Fruit fly (Drosophila melanogaster) ovary, adult (tissue): ENCODE measurements around the gene CG12477.

Experiments
- CG17801 ChIP-seq: fragments of 200-800 bp; optimal IDR thresholded peaks from 2 replicates; lab custom pipeline; 2019; ENCODE audit warnings: missing biosample characterization, mild to moderate bottlenecking, missing genetic modification characterization, moderate library complexity; ENCODE audit not compliant: partially characterized antibody

CG12477 gene

DNA sequence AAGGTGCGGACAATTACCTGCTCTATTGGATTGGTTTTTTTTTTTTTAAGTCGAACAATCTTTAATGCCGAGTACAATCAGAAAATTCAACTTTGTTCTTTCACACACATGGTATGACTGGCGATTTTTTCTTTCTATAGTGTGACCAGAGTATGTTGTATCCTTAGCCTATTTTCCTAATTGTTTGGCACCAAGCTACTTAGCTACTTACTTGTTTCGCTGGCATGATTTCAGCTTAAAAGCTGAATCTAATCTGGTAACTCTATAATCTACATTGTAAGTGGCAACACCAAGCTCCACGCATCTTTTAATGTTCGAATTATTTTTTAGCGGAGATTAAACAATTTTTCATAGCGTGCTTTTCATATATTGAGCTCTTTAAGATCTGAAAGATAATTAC, at the start of gene CG12477:
Gene CG12477 (minus strand): TSS at position 101 of the 400 bp plus-strand sequence.
- no peak for TF ChIP-seq CG17801 (GFP tag; lab: Kevin White, UChicago)

DNA sequence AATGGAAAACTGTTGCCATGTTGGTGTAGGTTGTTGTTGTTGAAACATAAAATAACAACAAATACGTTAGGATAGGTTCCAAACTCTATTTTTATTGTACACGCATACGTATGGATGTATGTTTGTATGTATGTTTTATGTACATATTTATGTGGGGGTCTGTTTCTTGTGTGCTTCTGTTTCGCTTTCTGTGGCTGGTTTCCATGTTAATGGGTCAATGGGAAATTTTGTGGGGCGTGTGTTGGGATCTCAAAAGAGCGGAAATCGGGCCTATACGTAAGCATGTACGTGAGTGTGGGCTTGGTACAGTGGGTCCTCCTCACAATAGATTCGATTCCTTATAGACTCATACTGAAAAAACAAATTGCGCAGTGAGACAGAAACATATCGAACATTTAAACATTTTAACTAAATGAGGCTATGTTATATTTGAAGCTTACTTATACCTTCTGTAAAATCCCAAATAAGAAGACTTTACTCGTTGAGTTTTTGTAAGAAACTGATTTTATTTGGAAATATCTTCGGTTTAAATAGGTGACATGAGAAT, 49.0 kb upstream of the CG12477 start:
- no peak for TF ChIP-seq CG17801 (GFP tag; lab: Kevin White, UChicago)

dm6 chr3L:18771095-18772013, 48.3 kb upstream of the CG12477 start:
- TF ChIP-seq CG17801 (GFP tag; lab: Kevin White, UChicago) = peak; percentile 31

dm6 chr3L:18769782-18770181, 46.7 kb upstream of the CG12477 start:
- no peak for TF ChIP-seq CG17801 (GFP tag; lab: Kevin White, UChicago)

DNA sequence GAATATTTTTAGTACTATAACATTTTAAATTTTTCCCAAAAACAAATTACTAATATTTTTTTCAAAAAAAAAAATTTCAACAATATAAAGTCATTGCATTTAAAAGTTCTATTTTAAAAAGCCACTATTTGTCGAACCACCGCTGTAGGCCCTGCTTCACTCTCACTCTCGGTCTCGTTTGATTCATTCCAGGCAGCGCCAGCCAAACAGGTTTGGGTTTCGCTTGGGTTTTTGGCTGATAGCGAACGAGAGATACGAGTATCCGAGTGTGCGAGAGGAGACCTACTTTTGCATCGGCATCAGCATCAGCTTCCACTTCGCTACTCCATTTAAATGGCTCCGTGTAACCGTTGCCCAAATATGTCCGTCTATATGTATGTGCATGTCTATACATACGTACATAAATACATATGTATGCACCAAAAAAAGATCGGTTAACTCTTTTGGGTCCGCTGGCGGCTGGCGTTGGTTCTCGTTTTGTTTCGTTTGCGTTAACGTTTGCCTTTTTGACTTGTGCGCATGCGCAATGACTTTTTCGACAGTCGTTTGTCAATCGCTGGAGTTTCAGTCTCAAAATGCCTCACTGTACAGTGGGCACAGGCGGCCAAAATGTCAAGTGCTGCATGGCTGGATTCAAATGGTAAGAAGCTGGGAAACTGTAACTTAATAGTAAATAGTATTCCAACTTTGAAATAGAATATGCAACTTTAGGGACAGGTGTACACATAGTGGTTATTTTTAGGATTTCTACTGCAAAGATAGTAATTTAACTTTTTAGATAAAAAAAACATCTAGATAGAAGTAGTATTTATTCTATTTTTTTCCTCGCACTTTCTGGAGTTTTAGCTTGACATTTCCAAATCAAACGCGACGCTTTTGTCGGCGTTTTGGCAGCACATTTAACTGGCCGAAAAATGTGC, 46.0 kb upstream of the CG12477 start:
- no peak for TF ChIP-seq CG17801 (GFP tag; lab: Kevin White, UChicago)

DNA sequence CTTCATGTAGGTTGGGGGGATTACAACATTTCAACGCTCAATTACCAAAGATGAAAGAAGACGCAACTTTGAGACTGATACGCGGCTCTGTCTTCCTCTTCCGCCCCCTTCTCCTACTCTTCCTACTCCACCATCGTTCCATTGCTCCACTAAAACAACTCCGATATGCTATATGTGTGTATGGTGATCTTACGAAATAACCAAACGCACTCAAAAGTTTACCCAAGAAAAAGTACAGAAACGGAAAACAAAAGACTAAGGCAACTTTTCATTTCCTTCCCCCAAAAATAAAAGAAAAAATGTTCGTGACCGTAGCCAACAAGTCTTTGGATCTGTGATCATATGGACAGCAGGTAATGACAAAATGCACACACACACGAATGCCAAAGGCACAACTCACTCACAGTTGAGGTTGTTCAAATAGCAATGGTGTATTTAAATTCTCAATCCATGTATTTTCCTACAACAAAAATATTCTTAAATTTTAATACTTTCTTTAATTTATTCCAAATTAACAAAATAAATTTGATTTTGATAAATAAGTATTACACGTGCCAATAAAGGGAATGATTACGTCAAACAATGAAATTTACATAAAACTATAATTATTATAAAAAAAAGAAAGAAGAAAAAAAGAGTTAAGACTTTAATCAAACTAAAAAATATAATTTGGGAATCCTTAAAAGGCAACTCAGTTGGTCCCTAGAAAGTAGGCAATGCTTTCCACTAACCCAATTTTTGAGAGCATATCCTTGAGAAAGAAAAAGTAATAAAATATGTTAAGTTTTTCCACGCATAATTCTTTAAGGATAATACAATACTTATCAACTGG, 45.1 kb upstream of the CG12477 start:
- no peak for TF ChIP-seq CG17801 (GFP tag; lab: Kevin White, UChicago)

- TF ChIP-seq CG17801 (GFP tag; lab: Kevin White, UChicago) = peak; percentile 28
Measured at dm6 chr3L:18765657-18766592, 42.9 kb upstream of the CG12477 start.

DNA sequence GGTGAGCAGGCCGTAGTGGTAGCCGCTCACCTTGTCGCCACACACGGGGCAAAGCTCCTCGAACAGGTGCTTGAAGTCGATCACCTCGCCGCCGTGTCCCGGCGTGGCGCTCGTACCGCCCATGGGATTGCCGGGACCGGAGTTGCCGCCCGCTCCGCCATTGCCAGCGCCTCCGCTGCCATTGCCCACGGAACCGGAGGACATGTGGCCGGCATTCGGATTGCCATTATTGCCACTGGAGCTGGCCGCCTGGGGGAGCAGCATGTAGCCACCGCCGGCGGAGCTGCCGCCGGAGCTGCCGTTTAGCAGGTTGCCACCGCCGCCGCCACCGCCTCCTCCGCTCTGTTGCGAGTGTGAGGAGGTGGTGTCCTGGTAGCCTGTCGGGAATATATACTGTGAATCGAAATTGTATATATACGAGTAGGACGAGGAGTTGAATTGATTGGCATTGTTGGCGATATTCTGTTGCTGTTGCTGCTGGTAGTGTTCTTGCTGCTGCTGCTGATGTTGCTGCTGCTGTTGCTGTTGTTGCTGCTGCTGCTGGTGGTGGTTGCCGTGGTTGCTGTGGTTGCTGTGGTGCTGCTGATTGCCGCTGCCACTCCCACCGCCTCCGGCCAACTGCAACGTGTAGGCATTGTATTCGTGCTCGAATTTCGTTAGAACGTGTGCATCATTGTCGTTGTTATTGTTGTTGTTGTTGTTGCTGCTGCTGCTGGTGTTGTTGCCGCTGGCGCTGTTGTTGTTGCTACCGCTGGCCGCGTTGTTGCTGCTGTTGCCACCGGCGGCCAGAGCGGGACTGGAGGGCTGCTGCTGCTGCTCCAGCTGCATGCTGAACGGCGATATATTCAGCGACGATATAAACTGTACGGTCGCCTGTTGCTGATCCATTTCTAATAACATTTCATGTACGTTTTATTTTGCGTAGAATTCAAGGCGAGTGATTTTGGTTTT, 40.7 kb upstream of the CG12477 start:
- TF ChIP-seq CG17801 (GFP tag; lab: Kevin White, UChicago) = no peak

DNA sequence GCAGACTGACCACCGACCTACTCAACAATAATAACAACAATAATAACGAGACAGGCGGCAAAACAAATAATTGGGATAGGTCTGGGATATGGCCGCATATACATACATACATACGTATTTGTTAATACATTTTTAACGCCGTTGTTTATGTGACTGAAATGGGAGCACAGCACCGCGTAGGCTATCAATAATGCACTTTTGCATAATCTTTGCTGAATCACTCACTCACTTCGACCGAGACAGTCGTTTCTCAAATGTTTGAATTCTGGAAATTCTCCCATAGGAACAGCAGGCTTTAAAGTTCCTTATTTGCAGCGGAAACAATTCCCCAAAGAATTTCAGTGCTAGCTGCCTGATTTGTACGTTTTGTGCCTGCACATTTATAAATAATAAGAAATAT, 38.7 kb upstream of the CG12477 start:
- TF ChIP-seq CG17801 (GFP tag; lab: Kevin White, UChicago) = no peak

DNA sequence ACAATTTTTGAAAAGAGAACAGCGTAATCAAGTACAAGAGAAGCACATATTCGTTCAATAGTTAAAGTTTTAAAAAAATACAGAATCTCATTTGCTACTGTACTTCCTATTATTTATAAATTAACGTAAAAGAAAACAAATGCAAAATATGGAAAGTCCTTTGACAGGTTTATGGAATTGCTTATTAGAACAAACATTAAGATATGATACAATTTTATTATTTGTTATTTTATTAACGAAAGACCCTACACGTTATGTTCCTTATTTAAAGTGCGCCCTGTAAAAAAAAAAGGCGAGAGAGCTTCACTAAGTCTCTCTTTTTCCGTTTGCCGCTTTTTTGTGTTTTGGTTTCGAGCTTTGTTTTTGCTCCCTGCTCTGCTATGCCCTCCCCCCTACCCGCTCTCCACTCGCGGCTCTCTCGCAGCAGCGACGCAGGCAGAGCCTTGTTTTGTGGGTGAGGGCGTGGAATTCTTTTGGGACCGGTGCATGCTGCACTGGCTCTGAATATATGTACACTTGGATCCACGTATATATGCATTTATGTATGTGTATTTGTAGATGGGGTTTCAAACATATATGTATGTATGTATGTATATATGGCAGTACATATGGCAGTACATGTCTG, 37.5 kb upstream of the CG12477 start:
- no peak for TF ChIP-seq CG17801 (GFP tag; lab: Kevin White, UChicago)

DNA sequence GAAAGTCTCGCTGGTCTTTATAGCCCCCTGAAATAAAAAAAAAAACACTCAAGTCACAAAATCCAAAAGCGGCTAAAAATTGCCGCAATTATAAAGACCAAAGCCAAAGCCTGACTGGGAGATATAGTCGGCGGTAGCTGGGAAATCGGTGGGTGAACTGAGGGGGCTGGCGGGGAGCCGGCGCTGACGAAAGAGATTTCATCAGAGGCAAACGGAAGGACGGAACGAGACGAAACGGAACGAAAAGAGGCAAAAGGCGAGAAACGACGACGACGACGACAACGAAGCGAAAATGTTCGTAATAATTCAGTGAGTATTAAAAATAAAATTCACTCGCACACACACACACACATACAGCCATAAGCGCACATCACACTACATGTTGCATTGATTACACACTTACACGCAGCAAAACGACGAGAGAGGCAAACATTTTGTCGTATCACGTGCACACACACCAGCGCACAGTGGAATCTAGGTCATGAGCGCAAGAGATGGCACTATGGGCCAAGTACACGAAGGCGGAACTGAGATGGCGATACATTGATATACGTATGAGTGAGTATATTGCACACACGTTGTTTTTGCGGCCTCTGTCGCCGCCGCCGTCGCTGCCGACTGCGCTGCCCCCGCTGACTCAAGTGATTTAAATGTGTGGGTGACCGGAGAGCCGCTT, 36.0 kb upstream of the CG12477 start:
- peak; percentile 62 for TF ChIP-seq CG17801 (GFP tag; lab: Kevin White, UChicago)
